Fruit fly (Drosophila melanogaster) whole organism, embryonic: ENCODE data around the gene CG8765.

Experiments used
- Bteb2 ChIP-seq: fragments of 200-800 bp; sonication (Bioruptor generic); optimal IDR thresholded peaks from 2 replicates; lab custom pipeline; 2016; ENCODE audit warnings: missing biosample characterization, missing genetic modification characterization
- C15 ChIP-seq: fragments of 200-800 bp; sonication (Bioruptor generic); IDR thresholded peaks from 3 replicates; pipeline ENCODE4 v1.3.6; 2022; ENCODE audit warnings: missing biosample characterization, missing genetic modification characterization
- CG10431 ChIP-seq: fragments of 200-800 bp; sonication (Bioruptor generic); optimal IDR thresholded peaks from 3 replicates; lab custom pipeline; 2018; ENCODE audit warnings: missing biosample characterization, mild to moderate bottlenecking, missing genetic modification characterization
- CG10543 ChIP-seq: fragments of 200-800 bp; sonication (Bioruptor generic); optimal IDR thresholded peaks from 3 replicates; lab custom pipeline; 2017; ENCODE audit warnings: missing biosample characterization, mild to moderate bottlenecking, missing genetic modification characterization, moderate library complexity
- CG11247 ChIP-seq: fragments of 200-800 bp; sonication (Bioruptor generic); IDR thresholded peaks from 2 replicates; pipeline ENCODE4 v1.3.6; 2022; ENCODE audit warnings: missing biosample characterization, missing genetic modification characterization
- CG12299 ChIP-seq: fragments of 200-800 bp; sonication (Bioruptor generic); optimal IDR thresholded peaks from 2 replicates; lab custom pipeline; 2018; ENCODE audit warnings: missing biosample characterization, mild to moderate bottlenecking, missing genetic modification characterization
- CG13296 ChIP-seq: fragments of 200-800 bp; sonication (Bioruptor generic); optimal IDR thresholded peaks from 3 replicates; lab custom pipeline; 2018; ENCODE audit warnings: missing biosample characterization, mild to moderate bottlenecking, missing genetic modification characterization
- CG16813 ChIP-seq: fragments of 200-800 bp; sonication (Bioruptor generic); IDR thresholded peaks from 3 replicates; pipeline ENCODE4 v1.3.6; 2022; ENCODE audit warnings: missing biosample characterization, missing genetic modification characterization; ENCODE audit not compliant: partially characterized antibody
- CG16815 ChIP-seq: fragments of 200-800 bp; sonication (Bioruptor generic); optimal IDR thresholded peaks from 3 replicates; lab custom pipeline; 2017; ENCODE audit warnings: missing biosample characterization, mild to moderate bottlenecking, missing genetic modification characterization
- CG32767 ChIP-seq: fragments of 200-800 bp; sonication (Bioruptor generic); IDR thresholded peaks from 2 replicates; pipeline ENCODE4 v1.3.6; 2022; ENCODE audit warnings: missing biosample characterization, missing genetic modification characterization
- CG34224 ChIP-seq: fragments of 200-800 bp; sonication (Bioruptor generic); IDR thresholded peaks from 3 replicates; pipeline ENCODE4 v1.3.6; 2022; ENCODE audit warnings: missing biosample characterization, missing genetic modification characterization; ENCODE audit not compliant: partially characterized antibody
- CG4707 ChIP-seq: fragments of 200-800 bp; sonication (Bioruptor generic); optimal IDR thresholded peaks from 2 replicates; lab custom pipeline; 2018; ENCODE audit warnings: missing biosample characterization, mild to moderate bottlenecking, missing genetic modification characterization, moderate library complexity
- CG4730 ChIP-seq: fragments of 200-800 bp; sonication (Bioruptor generic); IDR thresholded peaks from 2 replicates; pipeline ENCODE4 v1.3.6; 2022; ENCODE audit warnings: missing biosample characterization, missing genetic modification characterization
- CG5180 ChIP-seq: fragments of 200-800 bp; sonication (Bioruptor generic); optimal IDR thresholded peaks from 3 replicates; lab custom pipeline; 2017; ENCODE audit warnings: missing biosample characterization, missing genetic modification characterization, mild to moderate bottlenecking, moderate library complexity, missing genetic modification reagents
- CG6683 ChIP-seq: fragments of 200-800 bp; sonication (Bioruptor generic); optimal IDR thresholded peaks from 2 replicates; lab custom pipeline; 2017; ENCODE audit warnings: missing biosample characterization, mild to moderate bottlenecking, missing genetic modification characterization, missing genetic modification reagents
- CG6813 ChIP-seq: fragments of 200-800 bp; sonication (Bioruptor generic); optimal IDR thresholded peaks from 2 replicates; lab custom pipeline; 2017; ENCODE audit warnings: missing biosample characterization, missing genetic modification characterization, mild to moderate bottlenecking, moderate library complexity, missing genetic modification reagents
- CG7987 ChIP-seq: fragments of 200-800 bp; sonication (Bioruptor generic); optimal IDR thresholded peaks from 2 replicates; lab custom pipeline; 2018; ENCODE audit warnings: missing biosample characterization, mild to moderate bottlenecking, missing genetic modification characterization, moderate library complexity
- Dek ChIP-seq: fragments of 200-800 bp; sonication (Bioruptor generic); optimal IDR thresholded peaks from 3 replicates; lab custom pipeline; 2019; ENCODE audit warnings: missing biosample characterization, mild to moderate bottlenecking, missing genetic modification characterization, moderate library complexity
- Eip74EF ChIP-seq, 2 experiments: fragments of 200-800 bp in 1 of 2; fragments of >200 bp in 1 of 2; sonication (Bioruptor generic) in 1 of 2; optimal IDR thresholded peaks; 2 replicates each; lab custom pipeline; 2017 to 2019; ENCODE audit warnings: missing biosample characterization in 2 of 2, missing genetic modification characterization in 2 of 2, mild to moderate bottlenecking in 1 of 2, moderate library complexity in 1 of 2
- Elba2 ChIP-seq: fragments of 200-800 bp; sonication (Bioruptor generic); optimal IDR thresholded peaks from 3 replicates; lab custom pipeline; 2016; ENCODE audit warnings: missing biosample characterization, missing genetic modification characterization
- Ets65A ChIP-seq: fragments of 200-800 bp; sonication (Bioruptor generic); peaks from one replicate; lab custom pipeline; 2016; ENCODE audit warnings: missing biosample characterization, missing genetic modification characterization
- Fer3 ChIP-seq: fragments of 200-800 bp; sonication (Bioruptor generic); optimal IDR thresholded peaks from 2 replicates; lab custom pipeline; 2018; ENCODE audit warnings: missing biosample characterization, mild to moderate bottlenecking, missing genetic modification characterization, moderate library complexity
- GATAe ChIP-seq: fragments of 200-800 bp; sonication (Bioruptor generic); conservative IDR thresholded peaks from 2 replicates; pipeline ENCODE4 v1.3.6; 2022; ENCODE audit warnings: missing biosample characterization, missing genetic modification characterization
- HLH3B ChIP-seq: fragments of 200-800 bp; sonication (Bioruptor generic); IDR thresholded peaks from 2 replicates; pipeline ENCODE4 v1.3.6; 2022; ENCODE audit warnings: missing biosample characterization, missing genetic modification characterization
- Hand ChIP-seq: fragments of 200-800 bp; sonication (Bioruptor generic); optimal IDR thresholded peaks from 2 replicates; lab custom pipeline; 2017; ENCODE audit warnings: mild to moderate bottlenecking, missing biosample characterization, missing genetic modification reagents, missing genetic modification characterization
- MBD-R2 ChIP-seq: fragments of 200-800 bp; sonication (Bioruptor generic); IDR thresholded peaks from 2 replicates; pipeline ENCODE4 v1.3.6; 2022; ENCODE audit warnings: missing biosample characterization, missing genetic modification characterization
- Mad ChIP-seq: fragments of 200-800 bp; sonication (Bioruptor generic); optimal IDR thresholded peaks from 2 replicates; lab custom pipeline; 2016; ENCODE audit warnings: missing biosample characterization, missing genetic modification characterization
- Mes4 ChIP-seq: fragments of 200-800 bp; sonication (Bioruptor generic); optimal IDR thresholded peaks from 2 replicates; lab custom pipeline; 2016; ENCODE audit warnings: missing biosample characterization, missing genetic modification characterization
- Myb ChIP-seq: fragments of 200-800 bp; sonication (Bioruptor generic); optimal IDR thresholded peaks from 2 replicates; lab custom pipeline; 2016; ENCODE audit warnings: missing biosample characterization, missing genetic modification characterization
- NK7.1 ChIP-seq: fragments of 200-800 bp; sonication (Bioruptor generic); optimal IDR thresholded peaks from 3 replicates; lab custom pipeline; 2016; ENCODE audit warnings: missing biosample characterization, missing genetic modification characterization
- Nf-YA ChIP-seq: fragments of 200-800 bp; sonication (Bioruptor generic); IDR thresholded peaks from 2 replicates; pipeline ENCODE4 v1.3.6; 2022; ENCODE audit warnings: missing biosample characterization, missing genetic modification characterization
- Ravus ChIP-seq: fragments of 200-800 bp; sonication (Bioruptor generic); IDR thresholded peaks from 2 replicates; pipeline ENCODE4 v1.3.6; 2022; ENCODE audit warnings: missing biosample characterization, missing genetic modification characterization
- Taf1 ChIP-seq: fragments of 200-800 bp; sonication (Bioruptor generic); IDR thresholded peaks from 2 replicates; pipeline ENCODE4 v1.3.6; 2022; ENCODE audit warnings: missing biosample characterization, missing genetic modification characterization
- az2 ChIP-seq: fragments of 200-800 bp; sonication (Bioruptor generic); optimal IDR thresholded peaks from 3 replicates; lab custom pipeline; 2016; ENCODE audit warnings: missing biosample characterization, missing genetic modification characterization
- bcd ChIP-seq: fragments of 200-800 bp; sonication (Bioruptor generic); optimal IDR thresholded peaks from 2 replicates; lab custom pipeline; 2017; ENCODE audit warnings: missing biosample characterization, mild to moderate bottlenecking, missing genetic modification characterization
- chm ChIP-seq: fragments of 200-800 bp; sonication (Bioruptor generic); IDR thresholded peaks from 2 replicates; pipeline ENCODE4 v1.3.6; 2022; ENCODE audit warnings: missing biosample characterization, missing genetic modification characterization
- croc ChIP-seq: fragments of 200-800 bp; sonication (Bioruptor generic); conservative IDR thresholded peaks from 3 replicates; pipeline ENCODE4 v1.3.6; 2022; ENCODE audit warnings: missing biosample characterization, missing genetic modification characterization
- disco-r ChIP-seq: fragments of 200-800 bp; sonication (Bioruptor generic); optimal IDR thresholded peaks from 2 replicates; lab custom pipeline; 2016; ENCODE audit warnings: missing biosample characterization, missing genetic modification characterization
- dpn ChIP-seq, 2 experiments: fragments of 200-800 bp; sonication (Bioruptor generic); optimal IDR thresholded peaks; 3 replicates each; lab custom pipeline; 2016; ENCODE audit warnings: missing biosample characterization in 2 of 2, missing genetic modification characterization in 2 of 2
- lbe ChIP-seq: fragments of 200-800 bp; sonication (Bioruptor generic); optimal IDR thresholded peaks from 2 replicates; lab custom pipeline; 2016; ENCODE audit warnings: missing biosample characterization, mild to moderate bottlenecking, missing genetic modification characterization
- nerfin-1 ChIP-seq: fragments of 200-800 bp; sonication (Bioruptor generic); optimal IDR thresholded peaks from 3 replicates; lab custom pipeline; 2019; ENCODE audit warnings: missing biosample characterization, mild to moderate bottlenecking, missing genetic modification characterization, moderate library complexity
- nmo ChIP-seq: fragments of 200-800 bp; sonication (Bioruptor generic); optimal IDR thresholded peaks from 2 replicates; lab custom pipeline; 2018; ENCODE audit warnings: missing biosample characterization, mild to moderate bottlenecking, missing genetic modification characterization, moderate library complexity
- phol ChIP-seq: fragments of 200-800 bp; sonication (Bioruptor generic); optimal IDR thresholded peaks from 3 replicates; lab custom pipeline; 2018; ENCODE audit warnings: missing biosample characterization, mild to moderate bottlenecking, missing genetic modification characterization, moderate library complexity
- seq ChIP-seq: fragments of 200-800 bp; sonication (Bioruptor generic); IDR thresholded peaks from 2 replicates; pipeline ENCODE4 v1.3.6; 2022; ENCODE audit warnings: missing biosample characterization, missing genetic modification characterization
- shn ChIP-seq: fragments of 200-800 bp; sonication (Bioruptor generic); optimal IDR thresholded peaks from 3 replicates; lab custom pipeline; 2016; ENCODE audit warnings: missing biosample characterization, missing genetic modification characterization
- slou ChIP-seq: fragments of 200-800 bp; sonication (Bioruptor generic); optimal IDR thresholded peaks from 3 replicates; lab custom pipeline; 2016; ENCODE audit warnings: missing biosample characterization, missing genetic modification characterization
- sqz ChIP-seq: fragments of 200-800 bp; sonication (Bioruptor generic); optimal IDR thresholded peaks from 3 replicates; lab custom pipeline; 2018; ENCODE audit warnings: missing biosample characterization, mild to moderate bottlenecking, missing genetic modification characterization
- usp ChIP-seq: fragments of >200 bp; optimal IDR thresholded peaks from 2 replicates; lab custom pipeline; 2017; ENCODE audit warnings: missing biosample characterization, missing genetic modification characterization
- wek ChIP-seq: fragments of 200-800 bp; sonication (Bioruptor generic); optimal IDR thresholded peaks from 3 replicates; lab custom pipeline; 2018; ENCODE audit warnings: missing biosample characterization, mild to moderate bottlenecking, missing genetic modification characterization, moderate library complexity
- wor ChIP-seq: fragments of 200-800 bp; sonication (Bioruptor generic); IDR thresholded peaks from 2 replicates; pipeline ENCODE4 v1.3.6; 2022; ENCODE audit warnings: missing biosample characterization, missing genetic modification characterization

CG8765 gene

DNA sequence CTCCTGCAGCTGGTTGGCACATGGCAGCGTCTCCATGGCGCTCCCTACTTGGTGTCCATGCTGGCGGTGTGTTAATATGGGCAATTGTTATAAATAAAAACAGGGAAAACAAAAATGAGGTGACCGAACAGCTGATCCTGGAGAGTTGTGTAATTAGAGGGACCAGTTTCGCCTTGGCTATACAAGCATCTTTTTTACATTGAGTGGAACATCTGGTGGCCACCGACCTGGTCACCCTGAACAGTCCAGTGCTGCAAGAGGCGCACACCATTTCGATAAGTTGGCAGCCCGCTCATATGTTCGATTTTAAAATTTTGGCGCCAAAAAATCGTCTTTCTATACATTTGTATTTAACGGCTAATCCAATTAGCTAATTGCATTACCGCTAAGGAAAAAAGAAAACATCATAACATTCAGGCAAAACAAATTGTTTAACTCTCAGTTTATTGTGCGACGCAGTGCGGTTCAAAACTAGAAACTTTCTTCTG lies at the start of gene CG8765, which contains the start of gene Gbeta76C (continued):
- TF ChIP-seq CG6813 (no peak), CG32767 (GFP tag; lab: Robert Waterston, UW) (no peak), Fer3 (no peak), disco-r (no peak), Hand (no peak), slou (GFP tag; lab: Kevin White, UChicago) (no peak), az2 (GFP tag; lab: Kevin White, UChicago) (no peak), Dek (no peak), chm (GFP tag; lab: Robert Waterston, UW) (0 out of 2 replicates have a peak, but pooled peaks have one; percentile 41), Nf-YA (GFP tag; lab: Robert Waterston, UW) (no peak), nerfin-1 (tag; lab: Kevin White, UChicago) (peak; percentile 18), seq (GFP tag; lab: Robert Waterston, UW) (no peak), CG13296 (no peak), usp (GFP tag; lab: Kevin White, UChicago) (no peak), phol (tag; lab: Kevin White, UChicago) (peak; percentile 70), wek (no peak), CG10431 (GFP tag; lab: Kevin White, UChicago) (no peak), nmo (GFP tag; lab: Kevin White, UChicago) (peak; percentile 45), Elba2 (GFP tag; lab: Kevin White, UChicago) (peak; percentile 58), sqz (GFP tag; lab: Kevin White, UChicago) (no peak), wor (GFP tag; lab: Robert Waterston, UW) (no peak), CG34224 (GFP tag; lab: Robert Waterston, UW) (peak; percentile 61; the same call in 2 of the 3 replicates), HLH3B (no peak), CG16813 (GFP tag; lab: Robert Waterston, UW) (peak; percentile 54), Ets65A (GFP tag; lab: Kevin White, UChicago) (peak; percentile 95), CG12299 (no peak), CG7987 (GFP tag; lab: Kevin White, UChicago) (peak; percentile 51), Ravus (no peak), Bteb2 (GFP tag; lab: Kevin White, UChicago) (peak; percentile 53), dpn (GFP tag; optimal IDR thresholded peaks at IDR 0.05; lab: Kevin White, UChicago) (peak; percentile 65 to 71), shn (peak; percentile 27), Taf1 (GFP tag; lab: Robert Waterston, UW) (no peak), lbe (no peak), Mes4 (GFP tag; lab: Kevin White, UChicago) (peak; percentile 45), Myb (GFP tag; lab: Kevin White, UChicago) (peak; percentile 93), CG4707 (GFP tag; lab: Kevin White, UChicago) (no peak), CG16815 (no peak), MBD-R2 (GFP tag; lab: Robert Waterston, UW) (peak; percentile 96), Eip74EF (GFP tag; optimal IDR thresholded peaks at IDR 0.05; lab: Kevin White, UChicago) (no peak), CG5180 (no peak), GATAe (no peak), CG11247 (GFP tag; lab: Robert Waterston, UW) (no peak), C15 (GFP tag; lab: Robert Waterston, UW) (no peak), CG10543 (GFP tag; lab: Kevin White, UChicago) (peak; percentile 35), croc (GFP tag; lab: Robert Waterston, UW) (no peak), NK7.1 (GFP tag; lab: Kevin White, UChicago) (no peak), CG4730 (no peak), bcd (GFP tag; lab: Kevin White, UChicago) (peak; percentile 7), Mad (GFP tag; lab: Kevin White, UChicago) (no peak), CG6683 (GFP tag; lab: Kevin White, UChicago) (no peak)
